Worm (Caenorhabditis elegans): Measurements from ENCODE around the gene lpin-1.

lpin-1 gene

ce11 chrV:13666460-13666859 lies 12.5 kb upstream of the lpin-1 start:
- TF ChIP-seq elt-2 (tag; optimal IDR thresholded peaks at IDR 0.05) (no peak), ama-1 (optimal IDR thresholded peaks at IDR 0.05) (no peak), unc-39 (tag; optimal IDR thresholded peaks at IDR 0.05) (no peak)

DNA sequence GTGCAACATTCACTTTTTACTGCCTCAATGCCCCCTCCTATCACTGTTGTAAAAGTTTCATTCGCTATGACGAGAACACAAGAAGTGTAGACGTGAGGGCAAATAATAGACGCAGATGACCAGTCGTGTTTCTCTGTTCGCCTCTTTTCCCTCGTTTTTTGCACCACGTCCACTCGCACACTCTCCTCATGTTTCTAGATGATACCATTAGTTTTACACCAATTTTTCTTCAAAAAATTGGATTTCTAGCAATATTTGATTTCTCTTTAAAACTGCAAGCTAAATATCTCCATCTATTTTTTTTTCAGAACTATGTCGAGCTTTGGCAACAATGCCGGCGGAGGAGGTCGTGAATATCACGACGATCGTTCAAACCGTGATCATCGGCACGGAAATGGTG lies 11.2 kb upstream of the lpin-1 start, which contains the start of gene rde-12:
TSS of gene rde-12 (plus strand) at position 301 of the 400 bp plus-strand sequence.
- TF ChIP-seq egl-5 (tag; optimal IDR thresholded peaks at IDR 0.05), result no peak
- no peak for TF ChIP-seq skn-1 (tag; optimal IDR thresholded peaks at IDR 0.05)
- no peak for TF ChIP-seq unc-39 (tag; optimal IDR thresholded peaks at IDR 0.05)
- no peak for TF ChIP-seq nhr-43 (tag; optimal IDR thresholded peaks at IDR 0.05; ENCODE audit: poor library complexity, severe bottlenecking)
- no peak for TF ChIP-seq sea-2 (GFP tag; optimal IDR thresholded peaks at IDR 0.05)
- TF ChIP-seq ztf-4 (tag; optimal IDR thresholded peaks at IDR 0.05), result no peak
- no peak for TF ChIP-seq pqm-1 (tag; optimal IDR thresholded peaks at IDR 0.05)
- TF ChIP-seq nhr-67 (tag; optimal IDR thresholded peaks at IDR 0.05), result no peak

DNA sequence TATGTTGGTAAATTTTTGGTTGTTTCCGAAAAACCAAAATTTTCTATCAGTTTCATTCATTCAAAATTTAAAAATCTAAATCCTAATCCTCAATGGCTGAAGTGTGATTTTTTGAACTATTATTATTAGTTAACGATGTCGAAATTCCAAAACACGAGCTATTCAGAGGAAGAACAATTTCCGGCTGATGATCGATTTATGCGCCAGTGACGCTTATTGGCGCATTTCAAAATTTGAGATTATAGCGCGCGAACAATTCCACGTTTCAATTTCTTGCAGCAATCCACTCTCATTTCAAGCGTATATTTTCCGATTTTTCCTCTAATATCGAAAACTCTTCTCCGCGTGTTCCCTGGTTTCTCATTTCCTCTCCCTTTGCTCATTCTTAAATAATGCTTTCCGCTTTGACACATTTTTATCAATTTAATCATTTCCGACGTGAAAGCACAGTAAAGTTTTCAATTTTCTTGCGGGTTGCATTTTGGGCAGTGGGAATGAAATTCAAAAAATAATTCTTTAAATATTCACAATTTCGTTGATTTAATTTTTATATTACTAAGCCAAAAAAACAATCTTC lies 10.5 kb upstream of the lpin-1 start:
- TF ChIP-seq lsy-12 (tag; optimal IDR thresholded peaks at IDR 0.05) (no peak), nhr-77 (tag; optimal IDR thresholded peaks at IDR 0.05) (no peak), jun-1 (tag; optimal IDR thresholded peaks at IDR 0.05) (no peak), R02D3.7 (tag; optimal IDR thresholded peaks at IDR 0.05) (no peak), ceh-9 (tag; optimal IDR thresholded peaks at IDR 0.05) (no peak), ama-1 (optimal IDR thresholded peaks at IDR 0.05) (peak; percentile 40), unc-62 (GFP tag; optimal IDR thresholded peaks at IDR 0.05) (no peak), nhr-67 (tag; optimal IDR thresholded peaks at IDR 0.05) (no peak), elt-3 (tag; optimal IDR thresholded peaks at IDR 0.05) (no peak), ZK546.5 (tag; optimal IDR thresholded peaks at IDR 0.05) (no peak), elt-1 (tag; optimal IDR thresholded peaks at IDR 0.05) (no peak), zag-1 (tag; optimal IDR thresholded peaks at IDR 0.05) (no peak), lin-39 (tag; optimal IDR thresholded peaks at IDR 0.05) (no peak), egl-5 (tag; optimal IDR thresholded peaks at IDR 0.05) (no peak), hmg-11 (tag; optimal IDR thresholded peaks at IDR 0.05) (no peak), elt-2 (tag; optimal IDR thresholded peaks at IDR 0.05) (peak; percentile 51), ceh-16 (tag; optimal IDR thresholded peaks at IDR 0.05) (no peak), nhr-12 (tag; optimal IDR thresholded peaks at IDR 0.05) (no peak), mdl-1 (tag; optimal IDR thresholded peaks at IDR 0.05) (no peak), sea-2 (GFP tag; optimal IDR thresholded peaks at IDR 0.05) (no peak), ceh-28 (tag; optimal IDR thresholded peaks at IDR 0.05) (no peak), nhr-76 (tag; optimal IDR thresholded peaks at IDR 0.05) (no peak), fos-1 (tag; optimal IDR thresholded peaks at IDR 0.05) (no peak), pqm-1 (tag; optimal IDR thresholded peaks at IDR 0.05) (no peak), tbx-2 (tag; optimal IDR thresholded peaks at IDR 0.05) (no peak), mml-1 (tag; optimal IDR thresholded peaks at IDR 0.05) (no peak), ztf-11 (tag; optimal IDR thresholded peaks at IDR 0.05) (no peak), fkh-2 (tag; optimal IDR thresholded peaks at IDR 0.05) (no peak), nhr-23 (tag; optimal IDR thresholded peaks at IDR 0.05) (peak; percentile 9), nfya-1 (tag; optimal IDR thresholded peaks at IDR 0.05; ENCODE audit: insufficient read depth) (peak; percentile 19), snpc-4 (tag; optimal IDR thresholded peaks at IDR 0.05) (no peak), lin-15B (tag; optimal IDR thresholded peaks at IDR 0.05) (peak; percentile 55), fkh-10 (GFP tag; optimal IDR thresholded peaks at IDR 0.05) (no peak), eor-1 (tag; optimal IDR thresholded peaks at IDR 0.05) (no peak), nhr-237 (tag; optimal IDR thresholded peaks at IDR 0.05) (no peak), aly-2 (tag; optimal IDR thresholded peaks at IDR 0.05) (no peak), ztf-4 (tag; optimal IDR thresholded peaks at IDR 0.05) (no peak), nhr-11 (tag; optimal IDR thresholded peaks at IDR 0.05) (no peak), unc-39 (tag; optimal IDR thresholded peaks at IDR 0.05) (no peak), nhr-25 (tag; optimal IDR thresholded peaks at IDR 0.05) (no peak), nhr-28 (tag; optimal IDR thresholded peaks at IDR 0.05) (no peak), pha-4 (tag; optimal IDR thresholded peaks at IDR 0.05) (no peak), daf-12 (tag; optimal IDR thresholded peaks at IDR 0.05) (no peak), skn-1 (tag; optimal IDR thresholded peaks at IDR 0.05) (no peak)

Data from whole organism, L3 larva.